Worm (Caenorhabditis elegans) whole organism, mixed stage, embryonic: ENCODE measurements around the gene pas-7.

ENCODE experiments used
- ceh-39 ChIP-seq: fragments of 150-350 bp; optimal IDR thresholded peaks from 2 replicates; lab custom pipeline; 2014; ENCODE audit warnings: missing biosample characterization, missing genetic modification characterization
- hlh-1 ChIP-seq: fragments of 150-350 bp; optimal IDR thresholded peaks from 2 replicates; lab custom pipeline; 2014; ENCODE audit warnings: missing biosample characterization, missing genetic modification reagents, missing genetic modification characterization
- lin-13 ChIP-seq: fragments of 150-350 bp; optimal IDR thresholded peaks from 2 replicates; lab custom pipeline; 2014; ENCODE audit warnings: missing biosample characterization, missing genetic modification characterization
- lsy-2 ChIP-seq: fragments of 150-350 bp; optimal IDR thresholded peaks from 2 replicates; lab custom pipeline; 2014; ENCODE audit warnings: missing biosample characterization, missing genetic modification characterization
- mls-2 ChIP-seq: sonication (generic microtip); optimal IDR thresholded peaks from 2 replicates; lab custom pipeline; 2016; ENCODE audit warnings: mild to moderate bottlenecking, missing genetic modification characterization, moderate library complexity, missing compliant biosample characterization
- nhr-12 ChIP-seq: fragments of 150-350 bp; optimal IDR thresholded peaks from 2 replicates; lab custom pipeline; 2014; ENCODE audit warnings: missing biosample characterization, missing genetic modification characterization
- nhr-237 ChIP-seq: fragments of 150-350 bp; optimal IDR thresholded peaks from 2 replicates; lab custom pipeline; 2014; ENCODE audit warnings: missing biosample characterization, missing genetic modification characterization
- pha-4 ChIP-seq: fragments of 150-350 bp; optimal IDR thresholded peaks from 2 replicates; lab custom pipeline; 2018; ENCODE audit warnings: missing biosample characterization, missing genetic modification reagents, missing genetic modification characterization
- sptf-1 ChIP-seq: sonication (generic microtip); optimal IDR thresholded peaks from 2 replicates; lab custom pipeline; 2017; ENCODE audit warnings: mild to moderate bottlenecking, missing genetic modification characterization, moderate library complexity, missing compliant biosample characterization
- unc-39 ChIP-seq: fragments of 150-350 bp; optimal IDR thresholded peaks from 2 replicates; lab custom pipeline; 2014; ENCODE audit warnings: missing biosample characterization, missing genetic modification characterization
- unc-62 ChIP-seq: fragments of 150-350 bp; optimal IDR thresholded peaks from 2 replicates; lab custom pipeline; 2014; ENCODE audit warnings: missing biosample characterization, missing genetic modification reagents, missing genetic modification characterization
- zip-8 ChIP-seq: fragments of 150-350 bp; optimal IDR thresholded peaks from 2 replicates; lab custom pipeline; 2014; ENCODE audit warnings: missing biosample characterization, missing genetic modification characterization
- ztf-11 ChIP-seq: fragments of 150-350 bp; optimal IDR thresholded peaks from 2 replicates; lab custom pipeline; 2014; ENCODE audit warnings: missing biosample characterization, missing genetic modification characterization

- no peak for TF ChIP-seq unc-39 (tag; lab: Kevin White, UChicago)
- TF ChIP-seq zip-8: no peak
- TF ChIP-seq lin-13 (tag; lab: Kevin White, UChicago): no peak
- no peak for TF ChIP-seq lsy-2
- TF ChIP-seq nhr-237: no peak
- no peak for TF ChIP-seq hlh-1 (tag; lab: Kevin White, UChicago)
- no peak for TF ChIP-seq pha-4 (tag; lab: Kevin White, UChicago)
- TF ChIP-seq ceh-39 (tag; lab: Kevin White, UChicago): no peak
- no peak for TF ChIP-seq nhr-12 (tag; lab: Kevin White, UChicago)
- TF ChIP-seq unc-62 (GFP tag; lab: Kevin White, UChicago): no peak
- TF ChIP-seq sptf-1 (tag; lab: Kevin White, UChicago): no peak
- no peak for TF ChIP-seq ztf-11 (tag; lab: Kevin White, UChicago)
- no peak for TF ChIP-seq mls-2 (tag; lab: Kevin White, UChicago)
These were observed 22.1 kb upstream of the pas-7 start, which contains the start of gene lov-1 for ce11 chrII:10121725-10122124.
